Worm (Caenorhabditis elegans): ENCODE results near the gene vps-33.2.

Gene vps-33.2

ce11 chrII:6630811-6631210, 29.8 kb downstream of the vps-33.2 start, which contains the start of gene T19D12.4:
T19D12.4 (plus strand) TSS chrII:6631105.
- TF ChIP-seq daf-8 (GFP tag; IDR thresholded peaks at IDR 0.05) (no peak), nhr-6 (tag; optimal IDR thresholded peaks at IDR 0.05) (peak; percentile 27), mep-1 (tag; optimal IDR thresholded peaks at IDR 0.05) (no peak), dmd-6 (GFP tag; IDR thresholded peaks at IDR 0.05) (0 out of 2 replicates have a peak, but pooled peaks have one; percentile 10), pqm-1 (tag; optimal IDR thresholded peaks at IDR 0.05) (peak; percentile 60)

- TF ChIP-seq madf-5 (GFP tag; IDR thresholded peaks at IDR 0.05), result no peak
- no peak for TF ChIP-seq dve-1 (tag; optimal IDR thresholded peaks at IDR 0.05; ENCODE audit: insufficient read depth)
- TF ChIP-seq pqm-1 (tag; optimal IDR thresholded peaks at IDR 0.05), result peak; percentile 32
- no peak for TF ChIP-seq F37D6.2 (tag; optimal IDR thresholded peaks at IDR 0.05)
- no peak for TF ChIP-seq set-16 (GFP tag; IDR thresholded peaks at IDR 0.05)
- no peak for TF ChIP-seq nhr-41 (GFP tag; IDR thresholded peaks at IDR 0.05)
Observed at ce11 chrII:6631995-6632394, 31.0 kb downstream of the vps-33.2 start.

ce11 chrII:6636136-6636535, 35.1 kb downstream of the vps-33.2 start, which contains the start of gene T19D12.5:
T19D12.5 (minus strand) TSS chrII:6636236.
- TF ChIP-seq arid-1 (GFP tag; conservative IDR thresholded peaks at IDR 0.05), result no peak
- no peak for TF ChIP-seq mep-1 (tag; optimal IDR thresholded peaks at IDR 0.05)
- TF ChIP-seq dve-1 (tag; optimal IDR thresholded peaks at IDR 0.05; ENCODE audit: insufficient read depth), result no peak
- no peak for TF ChIP-seq mdt-29 (GFP tag; IDR thresholded peaks at IDR 0.05)
- no peak for TF ChIP-seq unc-130 (GFP tag; optimal IDR thresholded peaks at IDR 0.05)
- TF ChIP-seq aha-1 (tag), result peak; percentile 78
- TF ChIP-seq unc-62 (GFP tag; optimal IDR thresholded peaks at IDR 0.05 in 1 of 2), result peak in 1 of 2 experiments; percentile 25
- no peak for TF ChIP-seq unc-62 (tag; optimal IDR thresholded peaks at IDR 0.05)
- TF ChIP-seq zag-1 (tag; optimal IDR thresholded peaks at IDR 0.05), result no peak
- TF ChIP-seq nhr-10 (tag; optimal IDR thresholded peaks at IDR 0.05), result no peak

ce11 chrII:6637854-6638253, 36.8 kb downstream of the vps-33.2 start:
- TF ChIP-seq unc-62 (GFP tag; optimal IDR thresholded peaks at IDR 0.05 in 1 of 2), result peak in 1 of 2 experiments; percentile 95
- TF ChIP-seq unc-62 (tag; optimal IDR thresholded peaks at IDR 0.05), result no peak
- no peak for TF ChIP-seq tag-97 (GFP tag; IDR thresholded peaks at IDR 0.05)
- TF ChIP-seq egl-27 (tag; optimal IDR thresholded peaks at IDR 0.05), result no peak

- TF ChIP-seq egl-27 (tag; optimal IDR thresholded peaks at IDR 0.05), result no peak
- no peak for TF ChIP-seq dmd-6 (GFP tag; IDR thresholded peaks at IDR 0.05)
- TF ChIP-seq mdl-1 (tag; optimal IDR thresholded peaks at IDR 0.05), result no peak
- TF ChIP-seq nhr-6 (tag; optimal IDR thresholded peaks at IDR 0.05), result no peak
- no peak for TF ChIP-seq skn-1 (tag; optimal IDR thresholded peaks at IDR 0.05)
- TF ChIP-seq lin-1 (GFP tag; IDR thresholded peaks at IDR 0.05), result no peak
- no peak for TF ChIP-seq spr-1 (tag; optimal IDR thresholded peaks at IDR 0.05)
- TF ChIP-seq nhr-102 (tag; optimal IDR thresholded peaks at IDR 0.05), result no peak
- TF ChIP-seq nhr-11 (tag; optimal IDR thresholded peaks at IDR 0.05), result no peak
- no peak for TF ChIP-seq ceh-44 (GFP tag; IDR thresholded peaks at IDR 0.05)
- no peak for TF ChIP-seq lim-7 (GFP tag; IDR thresholded peaks at IDR 0.05)
- TF ChIP-seq ctbp-1 (GFP tag; IDR thresholded peaks at IDR 0.05), result no peak
- TF ChIP-seq pqm-1 (tag; optimal IDR thresholded peaks at IDR 0.05), result no peak
- no peak for TF ChIP-seq dmd-9 (GFP tag; IDR thresholded peaks at IDR 0.05)
- TF ChIP-seq D1046.2 (GFP tag; IDR thresholded peaks at IDR 0.05), result no peak
- TF ChIP-seq Y75B8A.6 (GFP tag; IDR thresholded peaks at IDR 0.05), result no peak
- no peak for TF ChIP-seq snpc-1.2 (GFP tag; IDR thresholded peaks at IDR 0.05)
Observed at ce11 chrII:6642180-6642579, 41.2 kb downstream of the vps-33.2 start.
